Worm (Caenorhabditis elegans): ENCODE measurements around the gene Y5H2B.3.
"Not testable (repeated sequence)": the region's sequence is repeated elsewhere in the genome, so short reads cannot be mapped to it uniquely, and the experiment has no call there.

Gene Y5H2B.3

ce11 chrV:2187864-2188345 is at the start of gene Y5H2B.3:
TSS of gene Y5H2B.3 (plus strand) at chrV:2188295.
- no peak for TF ChIP-seq mab-5 (tag; optimal IDR thresholded peaks at IDR 0.05)
- no peak for TF ChIP-seq fos-1 (tag; optimal IDR thresholded peaks at IDR 0.05)
- TF ChIP-seq elt-3 (tag; optimal IDR thresholded peaks at IDR 0.05), result no peak
- no peak for TF ChIP-seq peb-1 (tag; optimal IDR thresholded peaks at IDR 0.05)
- no peak for TF ChIP-seq nhr-11 (tag; optimal IDR thresholded peaks at IDR 0.05)
- TF ChIP-seq crh-2 (tag; optimal IDR thresholded peaks at IDR 0.05), result no peak
- no peak for TF ChIP-seq ceh-16 (tag; optimal IDR thresholded peaks at IDR 0.05)

- TF ChIP-seq ztf-1 (GFP tag; conservative IDR thresholded peaks at IDR 0.05) (no peak), elt-1 (tag; optimal IDR thresholded peaks at IDR 0.05) (no peak), nhr-25 (tag; optimal IDR thresholded peaks at IDR 0.05) (no peak), gmeb-1 (tag; optimal IDR thresholded peaks at IDR 0.05) (no peak), sma-3 (GFP tag; optimal IDR thresholded peaks at IDR 0.05) (no peak), unc-62 (GFP tag; optimal IDR thresholded peaks at IDR 0.05) (no peak), mbf-1 (tag; optimal IDR thresholded peaks at IDR 0.05) (no peak), peb-1 (tag; optimal IDR thresholded peaks at IDR 0.05) (no peak), skn-1 (tag; optimal IDR thresholded peaks at IDR 0.05) (no peak), sma-9 (GFP tag; optimal IDR thresholded peaks at IDR 0.05) (no peak), sma-9 (tag; optimal IDR thresholded peaks at IDR 0.05) (no peak), nhr-129 (tag; optimal IDR thresholded peaks at IDR 0.05) (no peak), egl-27 (tag; optimal IDR thresholded peaks at IDR 0.05) (no peak), lsy-2 (tag; optimal IDR thresholded peaks at IDR 0.05) (no peak), unc-39 (tag; optimal IDR thresholded peaks at IDR 0.05) (no peak), ceh-16 (tag; optimal IDR thresholded peaks at IDR 0.05) (no peak), lin-39 (tag; optimal IDR thresholded peaks at IDR 0.05) (no peak), ztf-4 (tag; optimal IDR thresholded peaks at IDR 0.05) (no peak)
These were observed 48.2 kb upstream of the Y5H2B.3 start, which contains the start of gene F22F7.7 for ce11 chrV:2139918-2140317. TSS of gene F22F7.7 (minus strand) at chrV:2140042.

- TF ChIP-seq sma-9 (GFP tag; optimal IDR thresholded peaks at IDR 0.05); sma-9 (tag; optimal IDR thresholded peaks at IDR 0.05); dmd-4 (tag; optimal IDR thresholded peaks at IDR 0.05); peb-1 (tag; optimal IDR thresholded peaks at IDR 0.05): not testable (repeated sequence)
These were observed 43.7 kb upstream of the Y5H2B.3 start, which contains the start of gene F22F7.12 for ce11 chrV:2144408-2144807. TSS of gene F22F7.12 (minus strand) at chrV:2144508.

ce11 chrV:2146044-2146443 is 42.1 kb upstream of the Y5H2B.3 start, which contains the start of gene str-52:
TSS of gene str-52 (minus strand) at chrV:2146144.
- TF ChIP-seq sma-3 (GFP tag; optimal IDR thresholded peaks at IDR 0.05) (no peak), ceh-82 (tag; optimal IDR thresholded peaks at IDR 0.05) (no peak), Y55F3AM.14 (GFP tag; optimal IDR thresholded peaks at IDR 0.05) (no peak), nhr-11 (tag; optimal IDR thresholded peaks at IDR 0.05) (no peak), fos-1 (tag; optimal IDR thresholded peaks at IDR 0.05) (no peak), blmp-1 (tag; optimal IDR thresholded peaks at IDR 0.05; ENCODE audit: insufficient read depth) (no peak), snpc-4 (tag; optimal IDR thresholded peaks at IDR 0.05) (no peak), F13H6.1 (tag; optimal IDR thresholded peaks at IDR 0.05) (no peak), mdl-1 (tag; optimal IDR thresholded peaks at IDR 0.05) (no peak), lin-39 (tag; optimal IDR thresholded peaks at IDR 0.05) (no peak), elt-1 (tag; optimal IDR thresholded peaks at IDR 0.05) (no peak), mbf-1 (tag; optimal IDR thresholded peaks at IDR 0.05) (no peak), lin-13 (GFP tag; optimal IDR thresholded peaks at IDR 0.05) (no peak), unc-39 (tag; optimal IDR thresholded peaks at IDR 0.05) (no peak), aly-2 (tag; optimal IDR thresholded peaks at IDR 0.05) (no peak), nhr-129 (tag; optimal IDR thresholded peaks at IDR 0.05) (no peak), gmeb-1 (tag; optimal IDR thresholded peaks at IDR 0.05) (no peak), ztf-4 (tag; optimal IDR thresholded peaks at IDR 0.05) (no peak), R02D3.7 (tag; optimal IDR thresholded peaks at IDR 0.05) (no peak)

- TF ChIP-seq nhr-21 (tag; optimal IDR thresholded peaks at IDR 0.05) (no peak), lin-39 (tag; optimal IDR thresholded peaks at IDR 0.05) (no peak)
These were observed 41.3 kb upstream of the Y5H2B.3 start, which contains the start of gene srbc-20 for ce11 chrV:2146795-2147194. TSS of gene srbc-20 (plus strand) at chrV:2147095.

All from whole organism, L2 larva.